Worm (Caenorhabditis elegans) whole organism, midembryonic: Measurements from ENCODE around the gene B0524.5.

ENCODE experiments used
- T22C8.4 ChIP-seq: fragments of 200-800 bp; sonication (Bioruptor generic); IDR thresholded peaks from 2 replicates; pipeline ENCODE4 v1.3.6; 2022; ENCODE audit warnings: missing genetic modification characterization, missing compliant biosample characterization
- cog-1 ChIP-seq: sonication (generic microtip); optimal IDR thresholded peaks from 2 replicates; lab custom pipeline; 2016; ENCODE audit warnings: missing genetic modification characterization, missing compliant biosample characterization
- flt-1 ChIP-seq: fragments of 200-800 bp; sonication (Bioruptor generic); IDR thresholded peaks from 2 replicates; pipeline ENCODE4 v1.3.6; 2022; ENCODE audit warnings: missing genetic modification characterization, missing compliant biosample characterization
- klf-2 ChIP-seq: fragments of 200-800 bp; sonication (Bioruptor generic); conservative IDR thresholded peaks from 2 replicates; pipeline ENCODE4 v1.3.6; 2022; ENCODE audit warnings: missing genetic modification reagents, missing genetic modification characterization, missing compliant biosample characterization
- med-1 ChIP-seq: sonication (generic microtip); optimal IDR thresholded peaks from 2 replicates; lab custom pipeline; 2017; ENCODE audit warnings: missing genetic modification characterization, mild to moderate bottlenecking, missing compliant biosample characterization, antibody characterized with exemption, missing genetic modification reagents; ENCODE audit not compliant: insufficient read depth
- ref-1 ChIP-seq: fragments of 200-800 bp; sonication (Bioruptor generic); conservative IDR thresholded peaks from 2 replicates; pipeline ENCODE4 v1.3.6; 2022; ENCODE audit warnings: missing genetic modification reagents, missing genetic modification characterization, missing compliant biosample characterization
- tab-1 ChIP-seq: fragments of 200-800 bp; sonication (Bioruptor generic); IDR thresholded peaks from 2 replicates; pipeline ENCODE4 v1.3.6; 2022; ENCODE audit warnings: missing genetic modification characterization, missing compliant biosample characterization
- ztf-23 ChIP-seq: fragments of 200-800 bp; sonication (Bioruptor generic); IDR thresholded peaks from 2 replicates; pipeline ENCODE4 v1.3.6; 2022; ENCODE audit warnings: missing genetic modification reagents, missing genetic modification characterization, missing compliant biosample characterization
- ztf-29 ChIP-seq: fragments of 200-800 bp; sonication (Bioruptor generic); IDR thresholded peaks from 2 replicates; pipeline ENCODE4 v1.3.6; 2022; ENCODE audit warnings: missing genetic modification reagents, missing genetic modification characterization, missing compliant biosample characterization

The B0524.5 gene

DNA sequence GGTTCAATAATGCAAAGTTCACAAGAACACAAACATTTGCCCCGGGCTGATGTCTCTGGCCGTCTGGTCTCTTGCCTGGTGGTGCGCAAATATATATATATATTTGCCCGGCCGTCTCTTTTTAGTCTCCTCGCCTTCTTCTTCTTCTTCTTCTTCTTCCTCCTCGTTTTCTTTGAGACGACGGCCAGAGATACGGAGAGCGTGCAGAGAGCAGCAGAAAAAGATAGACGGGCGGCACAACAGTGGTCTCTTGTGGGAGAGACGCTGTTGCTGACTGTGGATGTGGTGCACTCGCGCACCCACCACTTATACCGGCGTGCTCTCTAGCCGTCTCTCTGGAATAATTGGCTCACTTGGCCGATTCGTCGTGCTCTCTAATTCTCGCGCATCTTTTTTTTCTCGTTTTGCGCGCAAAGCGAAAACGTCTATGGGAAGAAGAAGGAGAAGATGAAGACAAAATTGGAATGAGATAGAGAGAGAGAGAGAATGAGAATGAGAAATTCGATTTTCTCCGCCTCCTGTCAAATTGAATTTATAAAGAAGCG, 27.5 kb upstream of the B0524.5 start:
- TF ChIP-seq flt-1 (GFP tag; lab: Robert Waterston, UW) (peak; percentile 63; the same call in 1 of the 2 replicates), med-1 (GFP tag; lab: Kevin White, UChicago) (no peak), ztf-29 (no peak; the same call in 1 of the 2 replicates), cog-1 (tag; lab: Kevin White, UChicago) (peak; percentile 95)

DNA sequence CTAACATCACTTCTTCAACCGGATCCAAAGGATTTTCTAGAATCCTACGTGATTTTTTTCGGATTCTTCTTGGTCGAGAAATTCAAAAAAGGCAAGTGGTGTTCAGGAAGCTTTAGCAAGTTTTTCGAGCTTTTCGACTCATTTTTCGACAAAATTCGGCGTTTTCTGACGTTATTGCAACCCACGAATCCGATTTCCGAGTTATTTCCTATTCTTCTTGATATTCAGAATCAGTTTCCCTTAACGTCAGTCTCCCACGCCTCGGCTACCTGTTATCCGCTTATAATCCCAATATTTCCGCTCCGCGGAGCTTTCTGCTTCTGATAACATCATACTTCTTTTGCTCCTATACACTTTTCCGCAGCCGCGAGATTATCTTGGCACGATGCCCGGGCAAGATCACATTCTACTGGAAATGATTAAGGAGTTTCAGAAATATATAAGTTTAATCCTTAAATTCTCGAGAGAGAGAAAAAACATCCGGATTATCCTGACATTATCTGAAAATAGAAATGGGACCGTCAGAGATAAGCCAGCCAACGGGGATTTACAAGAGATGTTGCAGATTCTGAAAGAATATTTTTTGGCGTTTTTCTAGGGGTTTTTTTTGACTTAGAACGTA, 24.7 kb upstream of the B0524.5 start:
- no peak for TF ChIP-seq tab-1 (GFP tag; lab: Robert Waterston, UW)
- no peak for TF ChIP-seq T22C8.4 (GFP tag; lab: Robert Waterston, UW)
- TF ChIP-seq med-1 (GFP tag; lab: Kevin White, UChicago), result no peak
- TF ChIP-seq cog-1 (tag; lab: Kevin White, UChicago), result no peak

DNA sequence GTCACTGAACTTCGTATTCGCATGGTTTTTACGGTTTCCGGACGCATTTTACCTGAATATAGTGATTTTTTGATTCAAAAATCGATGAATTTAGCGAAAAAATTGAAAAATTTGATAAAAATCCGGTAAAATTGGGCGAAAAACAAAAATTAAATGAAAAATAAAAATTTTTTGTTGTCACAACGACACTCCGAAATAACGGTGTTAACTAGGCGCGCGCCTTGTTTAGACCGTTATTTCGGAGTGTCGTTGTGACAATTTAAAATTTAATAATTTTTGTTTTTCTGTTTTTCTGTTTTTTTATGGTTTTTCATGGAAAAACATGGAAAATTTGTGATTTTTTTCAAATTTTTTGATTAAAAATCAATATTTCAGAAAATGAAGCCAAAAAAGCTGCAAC, 11.9 kb upstream of the B0524.5 start, which contains the start of the genes B0524.6 and pqn-41:
Gene B0524.6, minus strand, starts transcription at position 52 of the 400 bp plus-strand sequence.
Gene pqn-41, plus strand, starts transcription at position 370 of the 400 bp plus-strand sequence.
- TF ChIP-seq ztf-29 (no peak), ref-1 (GFP tag; lab: Robert Waterston, UW) (no peak), ztf-23 (GFP tag; lab: Robert Waterston, UW) (no peak), klf-2 (GFP tag; lab: Robert Waterston, UW) (no peak), T22C8.4 (GFP tag; lab: Robert Waterston, UW) (no peak), med-1 (GFP tag; lab: Kevin White, UChicago) (no peak)

DNA sequence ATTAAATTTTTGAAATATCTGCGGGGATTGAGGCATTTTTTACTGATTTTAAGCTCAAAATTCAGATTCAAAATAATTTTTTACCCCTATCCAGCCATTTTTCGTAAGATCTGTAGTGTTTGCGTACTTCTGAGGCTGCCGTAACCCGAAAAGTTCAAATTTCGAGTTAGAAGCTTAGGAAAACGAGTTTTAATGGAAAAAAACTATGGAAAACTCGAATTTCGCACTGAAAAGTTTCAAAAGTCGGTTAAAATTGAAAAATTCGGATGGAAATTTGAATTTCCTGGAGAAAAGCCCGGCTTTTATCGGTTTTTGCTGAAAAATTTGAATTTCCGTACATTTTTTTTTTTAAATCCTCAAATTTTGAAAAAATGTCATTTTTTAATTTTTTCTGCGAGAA, 10.3 kb upstream of the B0524.5 start:
- TF ChIP-seq ztf-29 (no peak), cog-1 (tag; lab: Kevin White, UChicago) (no peak), flt-1 (GFP tag; lab: Robert Waterston, UW) (no peak), ref-1 (GFP tag; lab: Robert Waterston, UW) (no peak), med-1 (GFP tag; lab: Kevin White, UChicago) (no peak), tab-1 (GFP tag; lab: Robert Waterston, UW) (no peak), ztf-23 (GFP tag; lab: Robert Waterston, UW) (no peak), T22C8.4 (GFP tag; lab: Robert Waterston, UW) (no peak), klf-2 (GFP tag; lab: Robert Waterston, UW) (no peak)

DNA sequence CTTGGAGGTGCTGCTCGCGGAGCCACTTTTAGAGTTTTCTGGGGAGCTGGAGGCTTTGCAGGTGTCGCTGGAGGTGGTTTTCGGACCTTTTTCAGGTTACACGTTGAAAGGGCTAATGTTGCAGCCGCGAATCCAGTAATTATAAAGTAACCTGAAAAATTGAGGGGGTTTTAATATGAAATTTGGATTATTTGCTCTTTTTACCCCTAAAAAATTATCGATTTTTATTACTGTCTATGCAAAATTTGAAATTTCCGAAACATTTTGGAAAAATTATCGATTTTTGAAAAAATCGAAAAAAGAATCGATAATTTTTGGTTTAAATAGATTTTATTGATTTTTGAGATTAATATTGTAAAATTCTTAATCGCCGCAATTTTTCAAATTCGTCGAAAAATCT, 285 bp downstream of the B0524.5 start:
- TF ChIP-seq flt-1 (GFP tag; lab: Robert Waterston, UW), result no peak
- TF ChIP-seq T22C8.4 (GFP tag; lab: Robert Waterston, UW), result peak; percentile 59

DNA sequence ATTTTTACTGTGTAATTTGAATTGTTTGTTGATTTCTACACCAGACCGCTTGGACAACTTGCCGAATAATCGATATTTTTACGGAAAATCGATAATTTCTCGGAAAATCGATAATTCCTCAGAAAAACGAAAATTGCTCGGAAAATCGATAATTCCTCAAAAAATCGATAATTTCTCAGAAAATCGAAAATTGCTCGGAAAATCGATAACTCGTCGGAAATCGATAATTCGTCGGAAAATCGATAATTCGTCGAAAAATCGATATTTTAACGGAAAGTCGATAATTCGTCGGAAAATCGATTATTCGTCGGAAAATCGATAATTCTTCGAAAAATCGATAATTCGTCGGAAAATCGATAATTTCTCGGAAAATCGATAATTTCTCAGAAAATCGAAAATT, 1.5 kb downstream of the B0524.5 start:
- TF ChIP-seq T22C8.4 (GFP tag; lab: Robert Waterston, UW), result peak; percentile 97

DNA sequence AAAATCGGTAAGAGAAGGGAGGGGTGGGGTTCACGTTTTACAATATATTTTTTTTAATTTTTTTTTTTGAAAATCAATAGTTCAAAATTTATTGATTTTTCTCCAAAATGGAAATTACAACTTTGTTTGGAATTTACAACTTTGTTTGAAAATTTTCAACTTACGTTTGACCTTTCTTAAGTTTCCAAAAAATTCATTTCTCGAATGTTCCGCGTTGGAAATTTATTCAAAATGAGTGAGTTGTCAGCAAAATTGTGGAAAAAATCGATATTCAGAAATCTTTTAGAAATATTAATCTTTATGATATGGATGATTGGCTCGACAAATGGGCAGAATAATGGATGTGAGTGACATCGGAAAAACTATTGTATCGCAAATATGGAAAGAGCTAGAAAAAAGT, 6.3 kb downstream of the B0524.5 start, which contains the start of gene B0524.3:
Gene B0524.3, plus strand, starts transcription at position 301 of the 400 bp plus-strand sequence.
- no peak for TF ChIP-seq med-1 (GFP tag; lab: Kevin White, UChicago)
- TF ChIP-seq T22C8.4 (GFP tag; lab: Robert Waterston, UW), result no peak
- no peak for TF ChIP-seq flt-1 (GFP tag; lab: Robert Waterston, UW)
- no peak for TF ChIP-seq ref-1 (GFP tag; lab: Robert Waterston, UW)
- TF ChIP-seq tab-1 (GFP tag; lab: Robert Waterston, UW), result no peak
- no peak for TF ChIP-seq ztf-23 (GFP tag; lab: Robert Waterston, UW)
- TF ChIP-seq cog-1 (tag; lab: Kevin White, UChicago), result no peak
- no peak for TF ChIP-seq klf-2 (GFP tag; lab: Robert Waterston, UW)
- TF ChIP-seq ztf-29, result no peak

DNA sequence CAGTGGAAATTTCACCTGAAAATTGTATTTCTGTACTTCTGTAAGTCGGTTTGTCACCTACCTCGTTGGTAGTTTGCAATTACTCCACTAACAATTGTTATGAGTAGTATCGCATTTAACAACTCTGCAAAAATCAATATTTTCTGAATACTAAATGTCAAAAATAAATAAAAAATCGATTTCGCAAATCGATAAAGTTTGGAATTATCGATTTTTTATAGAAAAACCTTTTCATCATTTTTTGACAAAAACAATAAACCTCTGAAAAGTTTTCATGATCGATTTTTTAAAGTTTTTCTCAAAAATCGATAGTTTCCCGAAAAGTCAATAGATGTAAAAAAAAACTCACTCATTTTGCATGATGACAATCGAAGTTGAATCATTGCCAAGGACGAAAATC, 6.8 kb downstream of the B0524.5 start:
- no peak for TF ChIP-seq ztf-23 (GFP tag; lab: Robert Waterston, UW)
- TF ChIP-seq T22C8.4 (GFP tag; lab: Robert Waterston, UW), result peak; percentile 41; the same call in 1 of the 2 replicates

DNA sequence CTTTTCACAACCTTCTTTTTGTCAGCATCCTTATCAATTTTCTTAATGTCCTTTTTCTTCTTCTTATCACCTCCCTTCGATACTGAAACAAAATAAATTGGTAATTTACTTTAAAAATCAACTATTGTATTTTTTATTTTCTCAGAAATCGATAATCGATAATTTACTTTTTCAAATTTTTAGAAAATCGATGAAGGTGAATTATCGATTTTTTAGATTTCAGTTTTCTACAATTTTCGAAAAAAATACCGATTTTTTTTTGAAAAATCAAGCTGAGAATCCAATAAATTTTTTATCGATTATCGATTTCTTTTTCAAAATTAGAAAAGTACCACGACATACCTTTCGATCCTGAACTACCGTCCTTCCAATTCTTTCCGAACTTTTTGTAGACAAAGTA, 11.0 kb downstream of the B0524.5 start:
- TF ChIP-seq cog-1 (tag; lab: Kevin White, UChicago) (no peak), T22C8.4 (GFP tag; lab: Robert Waterston, UW) (peak; percentile 59; the same call in 1 of the 2 replicates), flt-1 (GFP tag; lab: Robert Waterston, UW) (no peak), ref-1 (GFP tag; lab: Robert Waterston, UW) (no peak), ztf-23 (GFP tag; lab: Robert Waterston, UW) (no peak)

DNA sequence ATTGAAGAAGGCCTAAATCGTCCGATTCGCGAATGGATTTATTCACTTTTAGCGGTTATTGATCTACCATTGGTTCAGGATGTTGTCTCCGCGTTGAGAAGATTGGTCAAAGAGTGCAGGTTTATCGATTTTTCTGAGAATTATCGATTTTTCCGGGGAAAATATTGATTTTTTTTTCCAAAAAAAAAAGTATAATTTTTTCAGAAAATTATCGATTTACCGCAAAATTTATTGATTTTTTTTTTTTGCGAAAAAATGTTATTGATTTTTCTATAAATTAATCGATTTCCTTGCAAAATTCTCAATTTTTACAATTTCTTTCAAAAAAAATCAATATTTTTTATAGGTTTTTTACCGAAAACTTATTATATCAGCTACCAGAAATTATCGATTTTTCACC, 13.5 kb downstream of the B0524.5 start:
- TF ChIP-seq T22C8.4 (GFP tag; lab: Robert Waterston, UW) (peak; percentile 81), cog-1 (tag; lab: Kevin White, UChicago) (no peak)

DNA sequence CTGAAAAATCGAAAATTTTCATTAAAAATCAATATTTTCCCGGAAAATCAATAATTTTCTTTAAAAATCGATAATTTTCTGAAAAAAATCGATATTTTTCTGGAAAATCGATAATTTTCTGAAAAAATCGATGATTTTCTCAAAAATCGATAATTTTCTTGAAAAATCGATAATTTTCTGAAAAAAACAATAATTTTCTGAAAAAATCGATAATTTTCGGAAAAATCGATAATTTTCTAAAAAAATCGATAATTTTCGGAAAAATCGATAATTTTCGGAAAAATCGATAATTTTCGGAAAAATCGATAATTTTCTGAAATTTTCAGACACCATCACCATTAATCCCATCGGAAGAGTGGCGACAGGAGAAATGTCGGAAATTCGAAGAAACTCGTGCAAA, 14.8 kb downstream of the B0524.5 start:
- peak; percentile 99 for TF ChIP-seq T22C8.4 (GFP tag; lab: Robert Waterston, UW)
- no peak for TF ChIP-seq tab-1 (GFP tag; lab: Robert Waterston, UW)
